Fruit fly (Drosophila melanogaster) whole organism, embryonic: ENCODE measurements around the gene CG15638.
A peak's percentile ranks its signal among the peaks of the same experiment; 100 is the strongest.

Experiments used
- Atf6 ChIP-seq: fragments of 200-800 bp; sonication (Bioruptor generic); IDR thresholded peaks from 2 replicates; pipeline ENCODE4 v1.3.6; 2022; ENCODE audit warnings: missing biosample characterization, missing genetic modification characterization
- B-H2 ChIP-seq: fragments of 200-800 bp; sonication (Bioruptor generic); optimal IDR thresholded peaks from 2 replicates; lab custom pipeline; 2018; ENCODE audit warnings: missing biosample characterization, mild to moderate bottlenecking, missing genetic modification characterization
- CG10959 ChIP-seq: fragments of 200-800 bp; sonication (Bioruptor generic); IDR thresholded peaks from 2 replicates; pipeline ENCODE4 v1.3.6; 2022; ENCODE audit warnings: missing biosample characterization, missing genetic modification characterization
- CG11456 ChIP-seq: fragments of 200-800 bp; sonication (Bioruptor generic); IDR thresholded peaks from 3 replicates; pipeline ENCODE4 v1.3.6; 2022; ENCODE audit warnings: missing biosample characterization, missing genetic modification characterization
- CG11723 ChIP-seq: fragments of 200-800 bp; sonication (Bioruptor generic); optimal IDR thresholded peaks from 2 replicates; lab custom pipeline; 2017; ENCODE audit warnings: missing biosample characterization, mild to moderate bottlenecking, missing genetic modification characterization
- CG12219 ChIP-seq: fragments of 200-800 bp; sonication (Bioruptor generic); optimal IDR thresholded peaks from 3 replicates; lab custom pipeline; 2018; ENCODE audit warnings: missing biosample characterization, mild to moderate bottlenecking, missing genetic modification characterization
- CG13296 ChIP-seq: fragments of 200-800 bp; sonication (Bioruptor generic); optimal IDR thresholded peaks from 3 replicates; lab custom pipeline; 2018; ENCODE audit warnings: missing biosample characterization, mild to moderate bottlenecking, missing genetic modification characterization
- CG14014 ChIP-seq: fragments of 200-800 bp; sonication (Bioruptor generic); IDR thresholded peaks from 2 replicates; pipeline ENCODE4 v1.3.6; 2022; ENCODE audit warnings: missing biosample characterization, missing genetic modification characterization
- CG1647 ChIP-seq: fragments of 200-800 bp; sonication (Bioruptor generic); optimal IDR thresholded peaks from 3 replicates; lab custom pipeline; 2016; ENCODE audit warnings: missing biosample characterization, missing genetic modification characterization
- CG17328 ChIP-seq: fragments of 200-800 bp; sonication (Bioruptor generic); IDR thresholded peaks from 2 replicates; pipeline ENCODE4 v1.3.6; 2022; ENCODE audit warnings: missing biosample characterization, missing genetic modification characterization
- CG17361 ChIP-seq: fragments of 200-800 bp; sonication (Bioruptor generic); IDR thresholded peaks from 3 replicates; pipeline ENCODE4 v1.3.6; 2022; ENCODE audit warnings: missing biosample characterization, missing genetic modification characterization
- CG2678 ChIP-seq: fragments of 200-800 bp; sonication (Bioruptor generic); optimal IDR thresholded peaks from 3 replicates; lab custom pipeline; 2019; ENCODE audit warnings: missing biosample characterization, mild to moderate bottlenecking, missing genetic modification characterization, moderate library complexity
- CG4707 ChIP-seq: fragments of 200-800 bp; sonication (Bioruptor generic); optimal IDR thresholded peaks from 2 replicates; lab custom pipeline; 2018; ENCODE audit warnings: missing biosample characterization, mild to moderate bottlenecking, missing genetic modification characterization, moderate library complexity
- CG5245 ChIP-seq: fragments of 200-800 bp; sonication (Bioruptor generic); optimal IDR thresholded peaks from 3 replicates; lab custom pipeline; 2016; ENCODE audit warnings: missing biosample characterization, missing genetic modification characterization
- CG6683 ChIP-seq: fragments of 200-800 bp; sonication (Bioruptor generic); optimal IDR thresholded peaks from 2 replicates; lab custom pipeline; 2017; ENCODE audit warnings: missing biosample characterization, mild to moderate bottlenecking, missing genetic modification characterization, missing genetic modification reagents
- CG8924 ChIP-seq: fragments of 200-800 bp; optimal IDR thresholded peaks from 3 replicates; lab custom pipeline; 2019; ENCODE audit warnings: missing biosample characterization, mild to moderate bottlenecking, missing genetic modification characterization, moderate library complexity
- Dfd ChIP-seq, 2 experiments: fragments of >200 bp; optimal IDR thresholded peaks; 2 replicates each; lab custom pipeline; 2017; ENCODE audit warnings: missing biosample characterization in 2 of 2, missing genetic modification characterization in 2 of 2
- Fer1 ChIP-seq: fragments of 200-800 bp; sonication (Bioruptor generic); optimal IDR thresholded peaks from 2 replicates; lab custom pipeline; 2017; ENCODE audit warnings: missing biosample characterization, mild to moderate bottlenecking, missing genetic modification characterization
- Hand ChIP-seq: fragments of 200-800 bp; sonication (Bioruptor generic); optimal IDR thresholded peaks from 2 replicates; lab custom pipeline; 2017; ENCODE audit warnings: mild to moderate bottlenecking, missing biosample characterization, missing genetic modification reagents, missing genetic modification characterization
- Hr39 ChIP-seq: fragments of >200 bp; optimal IDR thresholded peaks from 2 replicates; lab custom pipeline; 2017
- NC2β ChIP-seq: fragments of 200-800 bp; sonication (Bioruptor generic); optimal IDR thresholded peaks from 2 replicates; lab custom pipeline; 2016; ENCODE audit warnings: missing biosample characterization, missing genetic modification characterization
- NK7.1 ChIP-seq: fragments of 200-800 bp; sonication (Bioruptor generic); optimal IDR thresholded peaks from 3 replicates; lab custom pipeline; 2016; ENCODE audit warnings: missing biosample characterization, missing genetic modification characterization
- Nf-YB ChIP-seq: fragments of 200-800 bp; sonication (Bioruptor generic); optimal IDR thresholded peaks from 3 replicates; lab custom pipeline; 2019; ENCODE audit warnings: missing biosample characterization, mild to moderate bottlenecking, missing genetic modification characterization, moderate library complexity
- Opbp ChIP-seq: fragments of 200-800 bp; sonication (Bioruptor generic); IDR thresholded peaks from 3 replicates; pipeline ENCODE4 v1.3.6; 2022; ENCODE audit warnings: missing biosample characterization, missing genetic modification characterization; ENCODE audit not compliant: partially characterized antibody
- Poxn ChIP-seq: fragments of 200-800 bp; sonication (Bioruptor generic); IDR thresholded peaks from 2 replicates; pipeline ENCODE4 v1.3.6; 2022; ENCODE audit warnings: missing biosample characterization, missing genetic modification characterization
- Sin3A ChIP-seq: fragments of >200 bp; optimal IDR thresholded peaks from 2 replicates; lab custom pipeline; 2018
- Sox102F ChIP-seq: fragments of 200-800 bp; sonication (Bioruptor generic); optimal IDR thresholded peaks from 2 replicates; lab custom pipeline; 2018; ENCODE audit warnings: missing biosample characterization, mild to moderate bottlenecking, missing genetic modification characterization, moderate library complexity
- Taf1 ChIP-seq: fragments of 200-800 bp; sonication (Bioruptor generic); IDR thresholded peaks from 2 replicates; pipeline ENCODE4 v1.3.6; 2022; ENCODE audit warnings: missing biosample characterization, missing genetic modification characterization
- Tbp ChIP-seq: fragments of >200 bp; optimal IDR thresholded peaks from 2 replicates; lab custom pipeline; 2018; ENCODE audit warnings: missing biosample characterization, missing genetic modification characterization
- Xrp1 ChIP-seq: fragments of 200-800 bp; sonication (Bioruptor generic); IDR thresholded peaks from 2 replicates; pipeline ENCODE4 v1.3.6; 2022; ENCODE audit warnings: missing biosample characterization, missing genetic modification characterization
- cg ChIP-seq: fragments of 200-800 bp; sonication (Bioruptor generic); optimal IDR thresholded peaks from 3 replicates; lab custom pipeline; 2019; ENCODE audit warnings: missing biosample characterization, mild to moderate bottlenecking, missing genetic modification characterization, moderate library complexity
- chinmo ChIP-seq: fragments of 200-800 bp; sonication (Bioruptor generic); IDR thresholded peaks from 4 replicates; pipeline ENCODE4 v1.3.6; 2022; ENCODE audit warnings: missing biosample characterization, missing genetic modification characterization; ENCODE audit not compliant: partially characterized antibody
- ci ChIP-seq: fragments of 200-800 bp; sonication (Bioruptor generic); IDR thresholded peaks from 3 replicates; pipeline ENCODE4 v1.3.6; 2022; ENCODE audit warnings: missing biosample characterization, missing genetic modification characterization
- ems ChIP-seq: fragments of 200-800 bp; sonication (Bioruptor generic); optimal IDR thresholded peaks from 3 replicates; lab custom pipeline; 2016; ENCODE audit warnings: missing biosample characterization, missing genetic modification characterization
- exex ChIP-seq: fragments of 200-800 bp; sonication (Bioruptor generic); optimal IDR thresholded peaks from 4 replicates; lab custom pipeline; 2018; ENCODE audit warnings: missing biosample characterization, mild to moderate bottlenecking, missing genetic modification characterization, moderate library complexity
- fd3F ChIP-seq: fragments of 200-800 bp; sonication (Bioruptor generic); optimal IDR thresholded peaks from 2 replicates; lab custom pipeline; 2018; ENCODE audit warnings: missing biosample characterization, mild to moderate bottlenecking, missing genetic modification characterization, moderate library complexity
- gce ChIP-seq: fragments of 200-800 bp; sonication (Bioruptor generic); IDR thresholded peaks from 3 replicates; pipeline ENCODE4 v1.3.6; 2022; ENCODE audit warnings: missing biosample characterization, missing genetic modification characterization
- gcm ChIP-seq: fragments of 200-800 bp; sonication (Bioruptor generic); optimal IDR thresholded peaks from 2 replicates; lab custom pipeline; 2019; ENCODE audit warnings: missing biosample characterization, mild to moderate bottlenecking, missing genetic modification characterization, moderate library complexity
- grau ChIP-seq: fragments of 200-800 bp; optimal IDR thresholded peaks from 3 replicates; lab custom pipeline; 2019; ENCODE audit warnings: missing biosample characterization, mild to moderate bottlenecking, missing genetic modification characterization, moderate library complexity
- ham ChIP-seq: fragments of 200-800 bp; sonication (Bioruptor generic); IDR thresholded peaks from 2 replicates; pipeline ENCODE4 v1.3.6; 2022; ENCODE audit warnings: missing biosample characterization, missing genetic modification characterization
- insv ChIP-seq, 2 experiments: fragments of 200-800 bp; sonication (Bioruptor generic); optimal IDR thresholded peaks; 3 replicates each; lab custom pipeline; 2016 to 2018; ENCODE audit warnings: missing biosample characterization in 2 of 2, missing genetic modification characterization in 2 of 2
- lola ChIP-seq, 3 experiments: fragments of >200 bp in 2 of 3; fragments of 200-800 bp in 1 of 3; sonication (Bioruptor generic) in 1 of 3; optimal IDR thresholded peaks; 2 replicates each; lab custom pipeline; 2017 to 2019; ENCODE audit warnings: missing biosample characterization in 3 of 3, missing genetic modification characterization in 3 of 3, mild to moderate bottlenecking in 1 of 3, moderate library complexity in 1 of 3
- nmo ChIP-seq: fragments of 200-800 bp; sonication (Bioruptor generic); optimal IDR thresholded peaks from 2 replicates; lab custom pipeline; 2018; ENCODE audit warnings: missing biosample characterization, mild to moderate bottlenecking, missing genetic modification characterization, moderate library complexity
- onecut ChIP-seq: fragments of 200-800 bp; sonication (Bioruptor generic); IDR thresholded peaks from 2 replicates; pipeline ENCODE4 v1.3.6; 2022; ENCODE audit warnings: missing biosample characterization, missing genetic modification characterization
- pan ChIP-seq, 4 experiments: fragments of >200 bp in 3 of 4; fragments of 200-800 bp in 1 of 4; sonication (Bioruptor generic) in 1 of 4; optimal IDR thresholded peaks in 3 of 4; IDR thresholded peaks in 1 of 4; 2 replicates each; pipeline versions ENCODE4 v1.3.6 to Lab custom; 2017 to 2022; ENCODE audit warnings: missing biosample characterization in 2 of 4, missing genetic modification characterization in 2 of 4, mixed read lengths in 1 of 4
- prd ChIP-seq, 3 experiments: fragments of >200 bp in 2 of 3; fragments of 200-800 bp in 1 of 3; sonication (Bioruptor generic) in 1 of 3; optimal IDR thresholded peaks in 2 of 3; IDR thresholded peaks in 1 of 3; 2 replicates in 2 of 3; 3 replicates in 1 of 3; pipeline versions ENCODE4 v1.3.6 to Lab custom; 2017 to 2022; ENCODE audit warnings: missing biosample characterization in 1 of 3, missing genetic modification characterization in 1 of 3
- rib ChIP-seq: fragments of 200-800 bp; sonication (Bioruptor generic); IDR thresholded peaks from 2 replicates; pipeline ENCODE4 v1.3.6; 2022; ENCODE audit warnings: missing biosample characterization, missing genetic modification characterization
- sr ChIP-seq: fragments of 200-800 bp; sonication (Bioruptor generic); IDR thresholded peaks from 3 replicates; pipeline ENCODE4 v1.3.6; 2022; ENCODE audit warnings: missing biosample characterization, missing genetic modification characterization
- trh ChIP-seq: fragments of 200-800 bp; sonication (Bioruptor generic); optimal IDR thresholded peaks from 2 replicates; lab custom pipeline; 2016; ENCODE audit warnings: missing biosample characterization, missing genetic modification characterization
- yki ChIP-seq: fragments of >200 bp; optimal IDR thresholded peaks from 3 replicates; lab custom pipeline; 2018

The CG15638 gene

DNA sequence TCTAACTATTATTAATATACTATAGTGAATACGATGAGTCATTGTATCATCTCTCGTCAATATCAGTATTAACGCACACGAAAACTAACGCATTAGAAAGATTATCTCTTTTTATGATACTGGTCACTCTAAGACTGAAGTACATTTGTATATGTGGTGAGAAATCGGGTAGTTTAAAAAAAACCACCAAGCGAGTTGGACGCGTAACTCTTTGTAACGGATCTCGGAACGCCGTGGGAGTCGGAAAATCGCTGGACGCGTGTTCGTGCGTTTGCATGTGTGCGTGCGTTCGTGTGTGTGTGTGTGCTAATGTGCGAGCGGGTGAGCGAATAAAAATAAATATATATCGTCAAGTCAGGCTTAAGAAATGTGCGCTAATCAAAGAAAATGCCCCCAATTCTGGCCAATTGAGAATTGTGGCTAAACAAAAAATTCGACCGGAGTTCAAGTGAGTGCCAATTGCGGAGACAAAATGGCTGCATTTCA is 14.4 kb upstream of the CG15638 start, which contains the start of gene kuz (continued):
- TF ChIP-seq gce (GFP tag; lab: Robert Waterston, UW) (no peak; the same call in 2 of the 3 replicates), cg (GFP tag; lab: Kevin White, UChicago) (peak; percentile 97), CG14014 (GFP tag; lab: Robert Waterston, UW) (peak; percentile 59; the same call in 1 of the 2 replicates), chinmo (GFP tag; lab: Robert Waterston, UW) (peak; percentile 89), CG13296 (peak; percentile 37), grau (tag; lab: Kevin White, UChicago) (peak; percentile 40), NK7.1 (GFP tag; lab: Kevin White, UChicago) (peak; percentile 18), exex (tag; lab: Kevin White, UChicago) (no peak), CG2678 (tag; lab: Kevin White, UChicago) (peak; percentile 48), gcm (no peak), rib (GFP tag; lab: Robert Waterston, UW) (peak; percentile 82; the same call in 1 of the 2 replicates), Taf1 (GFP tag; lab: Robert Waterston, UW) (0 out of 2 replicates have a peak, but pooled peaks have one; percentile 32), nmo (peak; percentile 17), lola (GFP tag; optimal IDR thresholded peaks at IDR 0.05; lab: Kevin White, UChicago) (peak in 1 of 3 experiments; percentile 16), Tbp (GFP tag; lab: Kevin White, UChicago) (no peak), ems (GFP tag; lab: Kevin White, UChicago) (peak; percentile 19), Nf-YB (GFP tag; lab: Kevin White, UChicago) (peak; percentile 30), CG12219 (GFP tag; lab: Kevin White, UChicago) (no peak), sr (no peak; the same call in 2 of the 3 replicates), Hr39 (lab: Kevin White, UChicago) (no peak), Dfd (GFP tag; optimal IDR thresholded peaks at IDR 0.05; lab: Kevin White, UChicago) (no peak), Sox102F (GFP tag; lab: Kevin White, UChicago) (peak; percentile 14), CG6683 (GFP tag; lab: Kevin White, UChicago) (no peak), onecut (GFP tag; lab: Robert Waterston, UW) (peak; percentile 38; the same call in 1 of the 2 replicates), CG5245 (GFP tag; lab: Kevin White, UChicago) (no peak), yki (lab: Kevin White, UChicago) (no peak), NC2β (GFP tag; lab: Kevin White, UChicago) (peak; percentile 24), CG17328 (peak; percentile 64), insv (GFP tag; optimal IDR thresholded peaks at IDR 0.05; lab: Kevin White, UChicago) (no peak), CG17361 (no peak), ci (GFP tag; lab: Robert Waterston, UW) (peak; percentile 81; the same call in 2 of the 3 replicates), pan (optimal IDR thresholded peaks at IDR 0.05; lab: Kevin White, UChicago) (no peak), pan (GFP tag; optimal IDR thresholded peaks at IDR 0.05 in 1 of 2, IDR thresholded peaks at IDR 0.05 in 1 of 2) (no peak), Hand (GFP tag; lab: Kevin White, UChicago) (no peak), Opbp (GFP tag; lab: Robert Waterston, UW) (peak; percentile 79; the same call in 2 of the 3 replicates), Atf6 (GFP tag; lab: Robert Waterston, UW) (peak; percentile 64; the same call in 1 of the 2 replicates), trh (no peak), Xrp1 (GFP tag; lab: Robert Waterston, UW) (peak; percentile 39; the same call in 1 of the 2 replicates), fd3F (GFP tag; lab: Kevin White, UChicago) (no peak), Poxn (GFP tag; lab: Robert Waterston, UW) (no peak), prd (optimal IDR thresholded peaks at IDR 0.05; lab: Kevin White, UChicago) (no peak), prd (GFP tag; IDR thresholded peaks at IDR 0.05; lab: Robert Waterston, UW) (no peak; the same call in 2 of the 3 replicates), CG8924 (tag; lab: Kevin White, UChicago) (peak; percentile 56), CG4707 (GFP tag; lab: Kevin White, UChicago) (no peak), Sin3A (lab: Kevin White, UChicago) (no peak), B-H2 (peak; percentile 73), Fer1 (GFP tag; lab: Kevin White, UChicago) (peak; percentile 48), CG10959 (GFP tag; lab: Robert Waterston, UW) (no peak; the same call in 1 of the 2 replicates), ham (GFP tag; lab: Robert Waterston, UW) (no peak), CG11723 (GFP tag; lab: Kevin White, UChicago) (no peak), CG1647 (GFP tag; lab: Kevin White, UChicago) (peak; percentile 4), CG11456 (GFP tag; lab: Robert Waterston, UW) (no peak; the same call in 2 of the 3 replicates)
